Fruit fly (Drosophila melanogaster) Kc167 (cell line): Measurements from ENCODE around the gene Cmpk.

Source experiments
- Myc ChIP-seq: fragments of >200 bp; optimal IDR thresholded peaks from 2 replicates; lab custom pipeline; 2017; ENCODE audit warnings: missing external identifiers
- psq ChIP-seq: fragments of >200 bp; optimal IDR thresholded peaks from 2 replicates; lab custom pipeline; 2017; ENCODE audit warnings: missing external identifiers
- ttk ChIP-seq: sonication (Bioruptor generic); optimal IDR thresholded peaks from 2 replicates; lab custom pipeline; 2017; ENCODE audit warnings: missing external identifiers

DNA sequence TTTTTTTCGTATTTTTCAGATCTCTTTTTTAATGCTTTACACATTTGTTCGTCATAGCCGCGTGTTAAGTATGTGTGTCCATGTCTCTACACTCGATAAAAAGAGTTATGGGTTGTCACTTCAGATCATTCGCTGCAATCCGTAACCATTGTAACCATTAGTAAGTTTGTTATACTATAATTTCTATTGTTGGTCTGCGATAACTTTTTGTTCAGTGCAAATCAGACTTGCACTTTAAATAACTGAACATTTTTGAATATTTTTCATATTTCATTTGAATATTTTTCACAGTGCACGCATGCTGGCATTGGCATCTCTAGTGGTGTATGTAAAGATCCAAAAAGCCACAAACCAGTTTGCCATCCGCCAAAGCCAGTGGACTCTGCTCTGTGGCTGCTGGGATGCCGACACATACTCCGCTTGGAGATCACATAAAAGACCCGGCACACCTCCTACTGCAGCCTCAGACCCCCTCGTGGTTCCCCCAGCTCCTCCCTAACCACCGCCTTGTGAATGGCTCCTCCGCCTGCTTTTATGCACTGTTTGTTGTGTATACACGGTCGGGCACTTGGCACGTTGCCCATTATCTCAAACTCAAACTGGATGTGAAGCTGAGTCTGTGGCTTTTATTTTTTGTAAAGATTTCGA is 46.2 kb downstream of the Cmpk start:
- TF ChIP-seq Myc (lab: Kevin White, UChicago): no peak
- TF ChIP-seq psq: no peak
- TF ChIP-seq ttk (lab: Kevin White, UChicago): no peak
